Fruit fly (Drosophila melanogaster) whole organism, embryonic: ENCODE data around the gene Girdin.
A peak's percentile ranks its signal among the peaks of the same experiment; 100 is the strongest.

Experiments
- Adf1 ChIP-seq: fragments of 200-800 bp; sonication (Bioruptor generic); IDR thresholded peaks from 2 replicates; pipeline ENCODE4 v1.3.6; 2022; ENCODE audit warnings: missing biosample characterization, missing genetic modification characterization
- CG11398 ChIP-seq: fragments of 200-800 bp; sonication (Bioruptor generic); optimal IDR thresholded peaks from 2 replicates; lab custom pipeline; 2016; ENCODE audit warnings: missing biosample characterization, missing genetic modification characterization
- CG11696 ChIP-seq: fragments of 200-800 bp; sonication (Bioruptor generic); IDR thresholded peaks from 2 replicates; pipeline ENCODE4 v1.3.6; 2022; ENCODE audit warnings: missing biosample characterization, missing genetic modification characterization
- CG12236 ChIP-seq: fragments of 200-800 bp; sonication (Bioruptor generic); optimal IDR thresholded peaks from 2 replicates; lab custom pipeline; 2016; ENCODE audit warnings: missing biosample characterization, missing genetic modification characterization
- CG13296 ChIP-seq: fragments of 200-800 bp; sonication (Bioruptor generic); optimal IDR thresholded peaks from 3 replicates; lab custom pipeline; 2018; ENCODE audit warnings: missing biosample characterization, mild to moderate bottlenecking, missing genetic modification characterization
- CG14441 ChIP-seq: fragments of 200-800 bp; sonication (Bioruptor generic); IDR thresholded peaks from 2 replicates; pipeline ENCODE4 v1.3.6; 2022; ENCODE audit warnings: missing biosample characterization, missing genetic modification characterization
- CG15514 ChIP-seq: fragments of 200-800 bp; sonication (Bioruptor generic); optimal IDR thresholded peaks from 3 replicates; lab custom pipeline; 2017; ENCODE audit warnings: missing biosample characterization, missing genetic modification characterization, mild to moderate bottlenecking, moderate library complexity, missing genetic modification reagents
- CG1792 ChIP-seq: fragments of 200-800 bp; sonication (Bioruptor generic); optimal IDR thresholded peaks from 2 replicates; lab custom pipeline; 2016; ENCODE audit warnings: missing biosample characterization, missing genetic modification characterization
- CG18262 ChIP-seq: fragments of 200-800 bp; optimal IDR thresholded peaks from 3 replicates; lab custom pipeline; 2019; ENCODE audit warnings: missing biosample characterization, mild to moderate bottlenecking, missing genetic modification characterization, moderate library complexity
- CG34422 ChIP-seq: fragments of 200-800 bp; sonication (Bioruptor generic); IDR thresholded peaks from 3 replicates; pipeline ENCODE4 v1.3.6; 2022; ENCODE audit warnings: missing biosample characterization, missing genetic modification characterization
- CG4424 ChIP-seq: fragments of 200-800 bp; sonication (Bioruptor generic); optimal IDR thresholded peaks from 3 replicates; lab custom pipeline; 2016; ENCODE audit warnings: missing biosample characterization, missing genetic modification characterization
- CG8924 ChIP-seq: fragments of 200-800 bp; optimal IDR thresholded peaks from 3 replicates; lab custom pipeline; 2019; ENCODE audit warnings: missing biosample characterization, mild to moderate bottlenecking, missing genetic modification characterization, moderate library complexity
- CG9727 ChIP-seq: fragments of 200-800 bp; sonication (Bioruptor generic); optimal IDR thresholded peaks from 3 replicates; lab custom pipeline; 2017; ENCODE audit warnings: missing biosample characterization, mild to moderate bottlenecking, missing genetic modification characterization
- CG9876 ChIP-seq: fragments of 200-800 bp; sonication (Bioruptor generic); optimal IDR thresholded peaks from 2 replicates; lab custom pipeline; 2016; ENCODE audit warnings: missing biosample characterization, missing genetic modification characterization
- CHES-1-like ChIP-seq: fragments of 200-800 bp; sonication (Bioruptor generic); optimal IDR thresholded peaks from 2 replicates; lab custom pipeline; 2016; ENCODE audit warnings: missing biosample characterization, missing genetic modification characterization
- Drgx ChIP-seq: fragments of 200-800 bp; sonication (Bioruptor generic); IDR thresholded peaks from 2 replicates; pipeline ENCODE4 v1.3.6; 2022; ENCODE audit warnings: missing biosample characterization, missing genetic modification characterization
- Gsc ChIP-seq: fragments of 200-800 bp; sonication (Bioruptor generic); IDR thresholded peaks from 2 replicates; pipeline ENCODE4 v1.3.6; 2022; ENCODE audit warnings: missing biosample characterization, missing genetic modification characterization
- HLH4C ChIP-seq: fragments of 200-800 bp; sonication (Bioruptor generic); IDR thresholded peaks from 3 replicates; pipeline ENCODE4 v1.3.6; 2022; ENCODE audit warnings: missing biosample characterization, missing genetic modification characterization; ENCODE audit not compliant: partially characterized antibody
- Lim3 ChIP-seq: fragments of 200-800 bp; sonication (Bioruptor generic); IDR thresholded peaks from 2 replicates; pipeline ENCODE4 v1.3.6; 2022; ENCODE audit warnings: missing biosample characterization, missing genetic modification characterization
- Nf-YC ChIP-seq: fragments of 200-800 bp; optimal IDR thresholded peaks from 3 replicates; lab custom pipeline; 2019; ENCODE audit warnings: missing biosample characterization, mild to moderate bottlenecking, missing genetic modification characterization, moderate library complexity
- Oaz ChIP-seq: fragments of 200-800 bp; sonication (Bioruptor generic); IDR thresholded peaks from 2 replicates; pipeline ENCODE4 v1.3.6; 2022; ENCODE audit warnings: missing biosample characterization, missing genetic modification characterization
- Six4 ChIP-seq: fragments of 200-800 bp; sonication (Bioruptor generic); optimal IDR thresholded peaks from 2 replicates; lab custom pipeline; 2016; ENCODE audit warnings: missing biosample characterization, missing genetic modification characterization
- crp ChIP-seq, 2 experiments: fragments of 200-800 bp; sonication (Bioruptor generic); optimal IDR thresholded peaks; 2 replicates in 1 of 2; 3 replicates in 1 of 2; lab custom pipeline; 2017; ENCODE audit warnings: missing biosample characterization in 2 of 2, missing genetic modification characterization in 2 of 2, mild to moderate bottlenecking in 1 of 2, moderate library complexity in 1 of 2
- en ChIP-seq: fragments of 200-800 bp; sonication (Bioruptor generic); optimal IDR thresholded peaks from 2 replicates; lab custom pipeline; 2016; ENCODE audit warnings: missing biosample characterization, missing genetic modification characterization
- gcm2 ChIP-seq: fragments of 200-800 bp; sonication (Bioruptor generic); optimal IDR thresholded peaks from 2 replicates; lab custom pipeline; 2016; ENCODE audit warnings: missing biosample characterization, missing genetic modification characterization
- grau ChIP-seq: fragments of 200-800 bp; optimal IDR thresholded peaks from 3 replicates; lab custom pipeline; 2019; ENCODE audit warnings: missing biosample characterization, mild to moderate bottlenecking, missing genetic modification characterization, moderate library complexity
- hb ChIP-seq: fragments of 200-800 bp; sonication (Bioruptor generic); IDR thresholded peaks from 3 replicates; pipeline ENCODE4 v1.3.6; 2022; ENCODE audit warnings: missing biosample characterization, missing genetic modification characterization; ENCODE audit not compliant: partially characterized antibody
- her ChIP-seq: fragments of 200-800 bp; sonication (Bioruptor generic); optimal IDR thresholded peaks from 2 replicates; lab custom pipeline; 2016; ENCODE audit warnings: missing biosample characterization, missing genetic modification characterization
- jigr1 ChIP-seq: fragments of 200-800 bp; sonication (Bioruptor generic); IDR thresholded peaks from 3 replicates; pipeline ENCODE4 v1.3.6; 2022; ENCODE audit warnings: missing biosample characterization, missing genetic modification characterization
- lbe ChIP-seq: fragments of 200-800 bp; sonication (Bioruptor generic); optimal IDR thresholded peaks from 2 replicates; lab custom pipeline; 2016; ENCODE audit warnings: missing biosample characterization, mild to moderate bottlenecking, missing genetic modification characterization
- lola ChIP-seq, 3 experiments: fragments of >200 bp in 2 of 3; fragments of 200-800 bp in 1 of 3; sonication (Bioruptor generic) in 1 of 3; optimal IDR thresholded peaks; 2 replicates each; lab custom pipeline; 2017 to 2019; ENCODE audit warnings: missing biosample characterization in 3 of 3, missing genetic modification characterization in 3 of 3, mild to moderate bottlenecking in 1 of 3, moderate library complexity in 1 of 3
- nau ChIP-seq: fragments of 200-800 bp; sonication (Bioruptor generic); optimal IDR thresholded peaks from 3 replicates; lab custom pipeline; 2017; ENCODE audit warnings: missing biosample characterization, mild to moderate bottlenecking, missing genetic modification characterization, missing genetic modification reagents
- otp ChIP-seq: fragments of 200-800 bp; sonication (Bioruptor generic); IDR thresholded peaks from 3 replicates; pipeline ENCODE4, ENCODE4 v1.3.6; 2022; ENCODE audit warnings: missing biosample characterization, missing genetic modification characterization
- pan ChIP-seq, 4 experiments: fragments of >200 bp in 3 of 4; fragments of 200-800 bp in 1 of 4; sonication (Bioruptor generic) in 1 of 4; optimal IDR thresholded peaks in 3 of 4; IDR thresholded peaks in 1 of 4; 2 replicates each; pipeline versions ENCODE4 v1.3.6 to Lab custom; 2017 to 2022; ENCODE audit warnings: missing biosample characterization in 2 of 4, missing genetic modification characterization in 2 of 4, mixed read lengths in 1 of 4
- prd ChIP-seq, 3 experiments: fragments of >200 bp in 2 of 3; fragments of 200-800 bp in 1 of 3; sonication (Bioruptor generic) in 1 of 3; optimal IDR thresholded peaks in 2 of 3; IDR thresholded peaks in 1 of 3; 2 replicates in 2 of 3; 3 replicates in 1 of 3; pipeline versions ENCODE4 v1.3.6 to Lab custom; 2017 to 2022; ENCODE audit warnings: missing biosample characterization in 1 of 3, missing genetic modification characterization in 1 of 3
- pros ChIP-seq: fragments of 200-800 bp; sonication (Bioruptor generic); optimal IDR thresholded peaks from 3 replicates; lab custom pipeline; 2019; ENCODE audit warnings: missing biosample characterization, mild to moderate bottlenecking, missing genetic modification characterization, moderate library complexity
- psq ChIP-seq: fragments of 200-800 bp; sonication (Bioruptor generic); optimal IDR thresholded peaks from 2 replicates; lab custom pipeline; 2017; ENCODE audit warnings: missing biosample characterization, missing genetic modification characterization
- salm ChIP-seq: fragments of 200-800 bp; sonication (Bioruptor generic); optimal IDR thresholded peaks from 2 replicates; lab custom pipeline; 2018; ENCODE audit warnings: missing biosample characterization, mild to moderate bottlenecking, missing genetic modification characterization
- sd ChIP-seq: fragments of 200-800 bp; sonication (Bioruptor generic); optimal IDR thresholded peaks from 3 replicates; lab custom pipeline; 2018; ENCODE audit warnings: missing biosample characterization, mild to moderate bottlenecking, missing genetic modification characterization, moderate library complexity
- sens-2 ChIP-seq: fragments of 200-800 bp; sonication (Bioruptor generic); IDR thresholded peaks from 2 replicates; pipeline ENCODE4 v1.3.6; 2022; ENCODE audit warnings: missing biosample characterization, missing genetic modification characterization
- sima ChIP-seq: fragments of 200-800 bp; sonication (Bioruptor generic); optimal IDR thresholded peaks from 2 replicates; lab custom pipeline; 2016; ENCODE audit warnings: missing biosample characterization, missing genetic modification characterization
- stwl ChIP-seq: fragments of 200-800 bp; sonication (Bioruptor generic); optimal IDR thresholded peaks from 3 replicates; lab custom pipeline; 2018; ENCODE audit warnings: missing biosample characterization, mild to moderate bottlenecking, missing genetic modification characterization, moderate library complexity
- tin ChIP-seq: fragments of 200-800 bp; sonication (Bioruptor generic); optimal IDR thresholded peaks from 3 replicates; lab custom pipeline; 2016; ENCODE audit warnings: missing biosample characterization, missing genetic modification characterization
- tll ChIP-seq, 2 experiments: fragments of 200-800 bp in 1 of 2; fragments of >200 bp in 1 of 2; sonication (Bioruptor generic) in 1 of 2; optimal IDR thresholded peaks; 2 replicates each; lab custom pipeline; 2017 to 2019; ENCODE audit warnings: missing biosample characterization in 2 of 2, missing genetic modification characterization in 2 of 2, mild to moderate bottlenecking in 1 of 2, moderate library complexity in 1 of 2
- ttk ChIP-seq: fragments of 200-800 bp; sonication (Bioruptor generic); IDR thresholded peaks from 2 replicates; pipeline ENCODE4 v2.1.2; 2022; ENCODE audit warnings: missing biosample characterization, missing genetic modification characterization
- unpg ChIP-seq: fragments of 200-800 bp; sonication (Bioruptor generic); optimal IDR thresholded peaks from 3 replicates; lab custom pipeline; 2018; ENCODE audit warnings: missing biosample characterization, mild to moderate bottlenecking, missing genetic modification characterization, moderate library complexity

The Girdin gene

dm6 chr3L:3198447-3199402, 20.0 kb downstream of the Girdin start, which contains the start of the genes CG32276 and gry (continued):
- TF ChIP-seq unpg (GFP tag; lab: Kevin White, UChicago), result peak; percentile 72
- TF ChIP-seq CG9876 (GFP tag; lab: Kevin White, UChicago), result peak; percentile 55
- TF ChIP-seq psq (GFP tag; lab: Kevin White, UChicago), result peak; percentile 47
- TF ChIP-seq grau (tag; lab: Kevin White, UChicago), result no peak
- TF ChIP-seq Lim3 (GFP tag; lab: Robert Waterston, UW), result no peak
- TF ChIP-seq CG13296, result peak; percentile 65
- TF ChIP-seq CG34422 (GFP tag; lab: Robert Waterston, UW), result peak; percentile 73
- TF ChIP-seq en, result peak; percentile 53
- peak; percentile 26 for TF ChIP-seq salm
- peak; percentile 82 for TF ChIP-seq CG8924
- peak; percentile 91 for TF ChIP-seq CG15514
- TF ChIP-seq tin, result peak; percentile 85
- TF ChIP-seq hb (GFP tag; lab: Robert Waterston, UW), result no peak
- no peak for TF ChIP-seq sd (tag; lab: Kevin White, UChicago)
- peak; percentile 85 for TF ChIP-seq CG4424
- TF ChIP-seq prd (optimal IDR thresholded peaks at IDR 0.05; lab: Kevin White, UChicago), result no peak
- peak; percentile 82 for TF ChIP-seq prd (GFP tag; IDR thresholded peaks at IDR 0.05; lab: Robert Waterston, UW)
- peak; percentile 75 for TF ChIP-seq CG18262
- TF ChIP-seq Oaz (GFP tag; lab: Robert Waterston, UW), result peak; percentile 60
- no peak for TF ChIP-seq CG11398
- peak in 1 of 3 experiments; percentile 71 for TF ChIP-seq lola (GFP tag; optimal IDR thresholded peaks at IDR 0.05; lab: Kevin White, UChicago)
- no peak for TF ChIP-seq Nf-YC (tag; lab: Kevin White, UChicago)
- no peak for TF ChIP-seq CG11696 (GFP tag; lab: Robert Waterston, UW)
- TF ChIP-seq her (GFP tag; lab: Kevin White, UChicago), result peak; percentile 71
- TF ChIP-seq Gsc (GFP tag; lab: Robert Waterston, UW), result no peak
- TF ChIP-seq lbe (GFP tag; lab: Kevin White, UChicago), result peak; percentile 73
- peak; percentile 39 for TF ChIP-seq gcm2 (GFP tag; lab: Kevin White, UChicago)
- TF ChIP-seq CHES-1-like (GFP tag; lab: Kevin White, UChicago), result peak; percentile 89
- peak in 1 of 2 experiments; percentile 60 for TF ChIP-seq crp (GFP tag; optimal IDR thresholded peaks at IDR 0.05; lab: Kevin White, UChicago)
- no peak for TF ChIP-seq nau
- peak; percentile 25; the same call in 1 of the 2 replicates for TF ChIP-seq ttk (GFP tag; lab: Robert Waterston, UW)
- peak; percentile 73 for TF ChIP-seq CG9727
- no peak for TF ChIP-seq jigr1 (GFP tag; lab: Robert Waterston, UW)
- peak; percentile 64 to 72 for TF ChIP-seq tll (GFP tag; optimal IDR thresholded peaks at IDR 0.05; lab: Kevin White, UChicago)
- TF ChIP-seq Six4 (GFP tag; lab: Kevin White, UChicago), result peak; percentile 69
- TF ChIP-seq pros (GFP tag; lab: Kevin White, UChicago), result no peak
- TF ChIP-seq Adf1, result no peak
- TF ChIP-seq CG14441 (GFP tag; lab: Robert Waterston, UW), result peak; percentile 60
- TF ChIP-seq CG1792 (GFP tag; lab: Kevin White, UChicago), result no peak
- TF ChIP-seq pan (optimal IDR thresholded peaks at IDR 0.05; lab: Kevin White, UChicago), result no peak
- peak in 1 of 2 experiments; percentile 29 for TF ChIP-seq pan (GFP tag; optimal IDR thresholded peaks at IDR 0.05 in 1 of 2, IDR thresholded peaks at IDR 0.05 in 1 of 2)
- TF ChIP-seq otp (GFP tag; lab: Robert Waterston, UW), result peak; percentile 54; the same call in 1 of the 3 replicates
- no peak for TF ChIP-seq sima (GFP tag; lab: Kevin White, UChicago)
- TF ChIP-seq CG12236, result peak; percentile 41
- TF ChIP-seq Drgx (GFP tag; lab: Robert Waterston, UW), result peak; percentile 55; the same call in 1 of the 2 replicates
- TF ChIP-seq stwl, result peak; percentile 60
- no peak; the same call in 2 of the 3 replicates for TF ChIP-seq HLH4C (GFP tag; lab: Robert Waterston, UW)
- peak; percentile 55; the same call in 1 of the 2 replicates for TF ChIP-seq sens-2 (GFP tag; lab: Robert Waterston, UW)
